Worm (Caenorhabditis elegans) whole organism, L4/young adult: ENCODE results near the gene srsy-1.
"Not testable (repeated sequence)": the region's sequence is repeated elsewhere in the genome, so short reads cannot be mapped to it uniquely, and the experiment has no call there.

Experiments used
- W03F9.2 ChIP-seq: fragments of 150-350 bp; optimal IDR thresholded peaks from 2 replicates; lab custom pipeline; 2014; ENCODE audit warnings: missing biosample characterization, missing genetic modification characterization
- dao-5 ChIP-seq: sonication (generic microtip); optimal IDR thresholded peaks from 2 replicates; lab custom pipeline; 2016; ENCODE audit warnings: missing genotype, missing genetic modification characterization, moderate library complexity, missing compliant biosample characterization
- him-1 ChIP-seq: sonication (generic microtip); optimal IDR thresholded peaks from 2 replicates; lab custom pipeline; 2016; ENCODE audit warnings: missing genotype, missing genetic modification reagents, missing genetic modification characterization, missing compliant biosample characterization

DNA sequence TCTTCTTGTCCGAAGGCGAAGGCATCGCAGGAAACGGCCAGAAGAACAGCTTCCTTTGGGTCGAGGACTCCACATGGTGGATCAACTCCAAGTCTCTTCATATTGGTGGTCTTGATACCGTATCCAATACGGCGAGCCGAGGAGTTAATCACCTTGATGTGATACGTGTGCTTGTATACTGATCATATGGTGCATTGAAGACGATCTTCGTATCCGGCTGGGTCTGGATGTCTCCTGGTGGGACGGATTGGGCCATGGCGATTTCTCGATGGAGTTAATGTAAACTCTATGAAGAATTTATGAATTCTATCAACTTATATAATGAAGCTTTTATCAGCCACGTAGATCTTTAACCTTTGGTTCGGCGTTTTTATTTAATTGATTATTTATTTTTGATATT is 598 bp upstream of the srsy-1 start, which contains the start of gene msp-74:
- TF ChIP-seq W03F9.2 (tag; lab: Kevin White, UChicago); him-1 (tag; lab: Kevin White, UChicago); dao-5: not testable (repeated sequence)
